Worm (Caenorhabditis elegans) whole organism, mixed stage, embryonic: ENCODE results near the gene H10D18.1.

ENCODE experiments used
- M03D4.4 ChIP-seq: sonication (generic microtip); optimal IDR thresholded peaks from 2 replicates; lab custom pipeline; 2017; ENCODE audit warnings: mild to moderate bottlenecking, missing genetic modification characterization, missing compliant biosample characterization
- bed-3 ChIP-seq: fragments of 200-800 bp; sonication (Bioruptor generic); optimal IDR thresholded peaks from 3 replicates; lab custom pipeline; 2018; ENCODE audit warnings: mild to moderate bottlenecking, missing genetic modification characterization, moderate library complexity, missing compliant biosample characterization
- blmp-1 ChIP-seq: fragments of 150-350 bp; optimal IDR thresholded peaks from 2 replicates; lab custom pipeline; 2014; ENCODE audit warnings: missing biosample characterization, missing genetic modification characterization
- ceh-39 ChIP-seq: fragments of 150-350 bp; optimal IDR thresholded peaks from 2 replicates; lab custom pipeline; 2014; ENCODE audit warnings: missing biosample characterization, missing genetic modification characterization
- ceh-43 ChIP-seq: fragments of 200-800 bp; sonication (Bioruptor generic); optimal IDR thresholded peaks from 2 replicates; lab custom pipeline; 2018; ENCODE audit warnings: mild to moderate bottlenecking, missing genetic modification characterization, moderate library complexity, missing compliant biosample characterization
- ceh-83 ChIP-seq: fragments of 200-800 bp; sonication (Bioruptor generic); optimal IDR thresholded peaks from 2 replicates; lab custom pipeline; 2018; ENCODE audit warnings: mild to moderate bottlenecking, missing genetic modification characterization, missing compliant biosample characterization
- ces-1 ChIP-seq: fragments of 150-350 bp; optimal IDR thresholded peaks from 2 replicates; lab custom pipeline; 2014; ENCODE audit warnings: missing biosample characterization, missing genetic modification reagents, missing genetic modification characterization
- cnd-1 ChIP-seq: fragments of 200-800 bp; sonication (Bioruptor generic); optimal IDR thresholded peaks from 2 replicates; lab custom pipeline; 2018; ENCODE audit warnings: mild to moderate bottlenecking, missing genetic modification characterization, missing compliant biosample characterization
- drap-1 ChIP-seq: fragments of 200-800 bp; sonication (Bioruptor generic); optimal IDR thresholded peaks from 3 replicates; lab custom pipeline; 2018; ENCODE audit warnings: mild to moderate bottlenecking, missing genetic modification characterization, missing compliant biosample characterization
- elt-3 ChIP-seq: fragments of 150-350 bp; optimal IDR thresholded peaks from 2 replicates; lab custom pipeline; 2014; ENCODE audit warnings: missing biosample characterization, missing genetic modification characterization
- flh-1 ChIP-seq: fragments of 200-800 bp; sonication (Bioruptor generic); optimal IDR thresholded peaks from 2 replicates; lab custom pipeline; 2018; ENCODE audit warnings: mild to moderate bottlenecking, missing genetic modification characterization, moderate library complexity, missing compliant biosample characterization
- ham-2 ChIP-seq: fragments of 200-800 bp; sonication (Bioruptor generic); optimal IDR thresholded peaks from 2 replicates; lab custom pipeline; 2018; ENCODE audit warnings: mild to moderate bottlenecking, missing genetic modification characterization, missing compliant biosample characterization
- lin-13 ChIP-seq: fragments of 150-350 bp; optimal IDR thresholded peaks from 2 replicates; lab custom pipeline; 2014; ENCODE audit warnings: missing biosample characterization, missing genetic modification characterization
- lin-32 ChIP-seq: fragments of 200-800 bp; sonication (Bioruptor generic); optimal IDR thresholded peaks from 2 replicates; lab custom pipeline; 2018; ENCODE audit warnings: mild to moderate bottlenecking, missing genetic modification characterization, missing compliant biosample characterization
- lsy-2 ChIP-seq: fragments of 150-350 bp; optimal IDR thresholded peaks from 2 replicates; lab custom pipeline; 2014; ENCODE audit warnings: missing biosample characterization, missing genetic modification characterization
- mab-5 ChIP-seq: fragments of 150-350 bp; optimal IDR thresholded peaks from 2 replicates; lab custom pipeline; 2014; ENCODE audit warnings: missing biosample characterization, missing genetic modification characterization
- mep-1 ChIP-seq: fragments of 150-350 bp; optimal IDR thresholded peaks from 2 replicates; lab custom pipeline; 2017; ENCODE audit warnings: missing biosample characterization, missing genetic modification reagents, missing genetic modification characterization, inconsistent platforms
- mls-2 ChIP-seq: sonication (generic microtip); optimal IDR thresholded peaks from 2 replicates; lab custom pipeline; 2016; ENCODE audit warnings: mild to moderate bottlenecking, missing genetic modification characterization, moderate library complexity, missing compliant biosample characterization
- nhr-12 ChIP-seq: fragments of 150-350 bp; optimal IDR thresholded peaks from 2 replicates; lab custom pipeline; 2014; ENCODE audit warnings: missing biosample characterization, missing genetic modification characterization
- nhr-2 ChIP-seq: fragments of 150-350 bp; optimal IDR thresholded peaks from 2 replicates; lab custom pipeline; 2014; ENCODE audit warnings: missing biosample characterization, missing genetic modification characterization
- nhr-76 ChIP-seq: sonication (generic microtip); optimal IDR thresholded peaks from 2 replicates; lab custom pipeline; 2017; ENCODE audit warnings: missing biosample characterization, missing genetic modification characterization
- pha-4 ChIP-seq: fragments of 150-350 bp; optimal IDR thresholded peaks from 2 replicates; lab custom pipeline; 2018; ENCODE audit warnings: missing biosample characterization, missing genetic modification reagents, missing genetic modification characterization
- sem-2 ChIP-seq: fragments of 200-800 bp; sonication (Bioruptor generic); optimal IDR thresholded peaks from 2 replicates; lab custom pipeline; 2018; ENCODE audit warnings: mild to moderate bottlenecking, missing genetic modification characterization, missing compliant biosample characterization
- snpc-4 ChIP-seq: fragments of 150-350 bp; optimal IDR thresholded peaks from 2 replicates; lab custom pipeline; 2014; ENCODE audit warnings: missing biosample characterization, missing genetic modification characterization
- sptf-1 ChIP-seq: sonication (generic microtip); optimal IDR thresholded peaks from 2 replicates; lab custom pipeline; 2017; ENCODE audit warnings: mild to moderate bottlenecking, missing genetic modification characterization, moderate library complexity, missing compliant biosample characterization
- tbx-8 ChIP-seq: fragments of 200-800 bp; sonication (Bioruptor generic); optimal IDR thresholded peaks from 2 replicates; lab custom pipeline; 2018; ENCODE audit warnings: mild to moderate bottlenecking, missing genetic modification characterization, moderate library complexity, missing compliant biosample characterization
- unc-120 ChIP-seq: sonication (generic microtip); optimal IDR thresholded peaks from 2 replicates; lab custom pipeline; 2017; ENCODE audit warnings: missing genetic modification characterization, missing compliant biosample characterization; ENCODE audit not compliant: poor library complexity, severe bottlenecking
- unc-62 ChIP-seq: fragments of 150-350 bp; optimal IDR thresholded peaks from 2 replicates; lab custom pipeline; 2014; ENCODE audit warnings: missing biosample characterization, missing genetic modification reagents, missing genetic modification characterization
- zip-8 ChIP-seq: fragments of 150-350 bp; optimal IDR thresholded peaks from 2 replicates; lab custom pipeline; 2014; ENCODE audit warnings: missing biosample characterization, missing genetic modification characterization
- ztf-11 ChIP-seq: fragments of 150-350 bp; optimal IDR thresholded peaks from 2 replicates; lab custom pipeline; 2014; ENCODE audit warnings: missing biosample characterization, missing genetic modification characterization

Gene H10D18.1

ce11 chrV:3814938-3815337 lies at the start of gene H10D18.1:
Gene H10D18.1, plus strand, starts transcription at chrV:3815214.
- TF ChIP-seq ceh-83 (GFP tag; lab: Kevin White, UChicago): no peak
- TF ChIP-seq ces-1 (GFP tag; lab: Kevin White, UChicago): peak; percentile 22

- TF ChIP-seq unc-120 (tag; lab: Kevin White, UChicago): no peak
- no peak for TF ChIP-seq ces-1 (GFP tag; lab: Kevin White, UChicago)
- no peak for TF ChIP-seq flh-1 (GFP tag; lab: Kevin White, UChicago)
- no peak for TF ChIP-seq nhr-2 (tag; lab: Kevin White, UChicago)
- no peak for TF ChIP-seq lin-13 (tag; lab: Kevin White, UChicago)
Measured at ce11 chrV:3766904-3767303, 48.1 kb upstream of the H10D18.1 start, which contains the start of gene Y39H10A.1. Gene Y39H10A.1, plus strand, starts transcription at chrV:3767204.

ce11 chrV:3768270-3768669 lies 46.7 kb upstream of the H10D18.1 start, which contains the start of gene R08E5.4:
Gene R08E5.4, plus strand, starts transcription at chrV:3768570.
- no peak for TF ChIP-seq sptf-1
- no peak for TF ChIP-seq unc-62 (GFP tag; lab: Kevin White, UChicago)
- TF ChIP-seq zip-8 (tag; lab: Kevin White, UChicago): no peak
- no peak for TF ChIP-seq flh-1 (GFP tag; lab: Kevin White, UChicago)
- TF ChIP-seq lin-32 (GFP tag; lab: Kevin White, UChicago): no peak
- TF ChIP-seq mab-5 (tag; lab: Kevin White, UChicago): no peak
- TF ChIP-seq nhr-12 (tag; lab: Kevin White, UChicago): no peak
- TF ChIP-seq ztf-11 (tag; lab: Kevin White, UChicago): no peak
- TF ChIP-seq, all 35 proteins: peak for 0

- TF ChIP-seq pha-4: no peak
- TF ChIP-seq ceh-43 (GFP tag; lab: Kevin White, UChicago): no peak
- TF ChIP-seq ceh-83 (GFP tag; lab: Kevin White, UChicago): no peak
- TF ChIP-seq sptf-1: no peak
- no peak for TF ChIP-seq ham-2
- TF ChIP-seq bed-3 (GFP tag; lab: Kevin White, UChicago): no peak
- TF ChIP-seq mls-2 (tag; lab: Kevin White, UChicago): no peak
- no peak for TF ChIP-seq nhr-2 (tag; lab: Kevin White, UChicago)
- no peak for TF ChIP-seq cnd-1 (tag; lab: Kevin White, UChicago)
- TF ChIP-seq blmp-1: no peak
- TF ChIP-seq tbx-8 (GFP tag; lab: Kevin White, UChicago): no peak
- TF ChIP-seq mep-1 (tag; lab: Kevin White, UChicago): no peak
Measured at ce11 chrV:3771437-3772256, 43.4 kb upstream of the H10D18.1 start, which contains the start of the genes R08E5.1 and rips-1. Gene R08E5.1, minus strand, starts transcription at chrV:3771518. Gene rips-1, plus strand, starts transcription at chrV:3772021.

- TF ChIP-seq tbx-8 (GFP tag; lab: Kevin White, UChicago) (no peak), ces-1 (GFP tag; lab: Kevin White, UChicago) (no peak), lsy-2 (tag; lab: Kevin White, UChicago) (no peak), elt-3 (no peak), nhr-2 (tag; lab: Kevin White, UChicago) (no peak), ceh-43 (GFP tag; lab: Kevin White, UChicago) (no peak), sem-2 (GFP tag; lab: Kevin White, UChicago) (no peak)
Measured at ce11 chrV:3773618-3774017, 41.4 kb upstream of the H10D18.1 start.

ce11 chrV:3774653-3775052 lies 40.4 kb upstream of the H10D18.1 start:
- TF ChIP-seq lin-13 (tag; lab: Kevin White, UChicago) (no peak), zip-8 (tag; lab: Kevin White, UChicago) (no peak), ceh-43 (GFP tag; lab: Kevin White, UChicago) (no peak), M03D4.4 (tag; lab: Kevin White, UChicago) (no peak), drap-1 (GFP tag; lab: Kevin White, UChicago) (no peak), cnd-1 (tag; lab: Kevin White, UChicago) (no peak), blmp-1 (no peak), ceh-39 (tag; lab: Kevin White, UChicago) (no peak), sptf-1 (no peak), elt-3 (no peak), mep-1 (tag; lab: Kevin White, UChicago) (no peak), nhr-76 (tag; lab: Kevin White, UChicago) (no peak), nhr-2 (tag; lab: Kevin White, UChicago) (no peak), unc-62 (GFP tag; lab: Kevin White, UChicago) (no peak), mab-5 (tag; lab: Kevin White, UChicago) (no peak), snpc-4 (tag; lab: Kevin White, UChicago) (no peak)
